Worm (Caenorhabditis elegans) whole organism, L2 larva: ENCODE measurements around the gene col-78.
A peak's percentile ranks its signal among the peaks of the same experiment; 100 is the strongest.

ENCODE experiments used
- C34F6.9 ChIP-seq: fragments of 150-350 bp; optimal IDR thresholded peaks from 2 replicates; lab custom pipeline; 2014; ENCODE audit warnings: missing biosample characterization, missing genetic modification characterization
- F13H6.1 ChIP-seq: sonication (generic microtip); optimal IDR thresholded peaks from 2 replicates; lab custom pipeline; 2016; ENCODE audit warnings: missing genetic modification characterization, missing compliant biosample characterization
- R02D3.7 ChIP-seq: fragments of 150-350 bp; optimal IDR thresholded peaks from 2 replicates; lab custom pipeline; 2014; ENCODE audit warnings: missing biosample characterization, missing genetic modification characterization
- Y55F3AM.14 ChIP-seq: fragments of 200-800 bp; sonication (Bioruptor generic); optimal IDR thresholded peaks from 2 replicates; lab custom pipeline; 2018; ENCODE audit warnings: mild to moderate bottlenecking, missing genetic modification characterization, missing compliant biosample characterization
- alr-1 ChIP-seq: fragments of 150-350 bp; optimal IDR thresholded peaks from 2 replicates; lab custom pipeline; 2014; ENCODE audit warnings: missing biosample characterization, missing genetic modification characterization
- ama-1 ChIP-seq: fragments of 150-350 bp; optimal IDR thresholded peaks from 2 replicates; lab custom pipeline; 2018; ENCODE audit warnings: inconsistent platforms
- blmp-1 ChIP-seq: sonication (generic microtip); optimal IDR thresholded peaks from 2 replicates; lab custom pipeline; 2017; ENCODE audit warnings: missing genetic modification characterization, mild to moderate bottlenecking, missing compliant biosample characterization, antibody characterized with exemption, moderate library complexity; ENCODE audit not compliant: insufficient read depth
- ceh-16 ChIP-seq: fragments of 150-350 bp; optimal IDR thresholded peaks from 2 replicates; lab custom pipeline; 2014; ENCODE audit warnings: missing biosample characterization, missing genetic modification characterization
- ceh-82 ChIP-seq: fragments of 150-350 bp; optimal IDR thresholded peaks from 2 replicates; lab custom pipeline; 2014; ENCODE audit warnings: missing biosample characterization, missing genetic modification characterization
- crh-2 ChIP-seq: sonication (generic microtip); optimal IDR thresholded peaks from 2 replicates; lab custom pipeline; 2017; ENCODE audit warnings: missing biosample characterization, missing genetic modification characterization
- dmd-4 ChIP-seq: sonication (generic microtip); optimal IDR thresholded peaks from 2 replicates; lab custom pipeline; 2017; ENCODE audit warnings: missing biosample characterization, missing genetic modification characterization
- elt-1 ChIP-seq: fragments of 150-350 bp; optimal IDR thresholded peaks from 2 replicates; lab custom pipeline; 2014; ENCODE audit warnings: missing biosample characterization, missing genetic modification characterization
- elt-3 ChIP-seq: sonication (generic microtip); optimal IDR thresholded peaks from 2 replicates; lab custom pipeline; 2017; ENCODE audit warnings: missing biosample characterization, missing genetic modification characterization
- fos-1 ChIP-seq: fragments of 150-350 bp; optimal IDR thresholded peaks from 2 replicates; lab custom pipeline; 2014; ENCODE audit warnings: missing biosample characterization, missing genetic modification characterization
- gmeb-1 ChIP-seq: fragments of 150-350 bp; optimal IDR thresholded peaks from 2 replicates; lab custom pipeline; 2014; ENCODE audit warnings: missing biosample characterization, missing genetic modification characterization
- lin-11 ChIP-seq: fragments of 150-350 bp; sonication (generic microtip); optimal IDR thresholded peaks from 2 replicates; lab custom pipeline; 2014; ENCODE audit warnings: missing biosample characterization, missing genetic modification characterization, inconsistent platforms, mixed read lengths
- lin-13 ChIP-seq: fragments of 150-350 bp; optimal IDR thresholded peaks from 2 replicates; lab custom pipeline; 2014; ENCODE audit warnings: missing biosample characterization, missing genetic modification reagents, missing genetic modification characterization
- lsy-2 ChIP-seq, 2 experiments: fragments of 150-350 bp in 1 of 2; sonication (generic microtip) in 1 of 2; optimal IDR thresholded peaks; 2 replicates each; lab custom pipeline; 2014 to 2017; ENCODE audit warnings: missing biosample characterization in 2 of 2, missing genetic modification characterization in 2 of 2
- mab-5 ChIP-seq: fragments of 150-350 bp; optimal IDR thresholded peaks from 2 replicates; lab custom pipeline; 2014; ENCODE audit warnings: missing biosample characterization, missing genetic modification characterization
- mbf-1 ChIP-seq: sonication (generic microtip); optimal IDR thresholded peaks from 2 replicates; lab custom pipeline; 2017; ENCODE audit warnings: missing biosample characterization, missing genetic modification characterization
- mdl-1 ChIP-seq, 2 experiments: fragments of 150-350 bp in 1 of 2; sonication (generic microtip) in 1 of 2; optimal IDR thresholded peaks; 2 replicates each; lab custom pipeline; 2017; ENCODE audit warnings: missing biosample characterization in 2 of 2, missing genetic modification characterization in 2 of 2
- nhr-10 ChIP-seq: sonication (generic microtip); optimal IDR thresholded peaks from 2 replicates; lab custom pipeline; 2017; ENCODE audit warnings: missing biosample characterization, missing genetic modification characterization
- nhr-11 ChIP-seq: fragments of 150-350 bp; optimal IDR thresholded peaks from 2 replicates; lab custom pipeline; 2014; ENCODE audit warnings: missing biosample characterization, missing genetic modification characterization
- nhr-12 ChIP-seq: fragments of 150-350 bp; optimal IDR thresholded peaks from 2 replicates; lab custom pipeline; 2014; ENCODE audit warnings: missing biosample characterization, missing genetic modification characterization
- nhr-129 ChIP-seq: fragments of 150-350 bp; optimal IDR thresholded peaks from 2 replicates; lab custom pipeline; 2014; ENCODE audit warnings: missing biosample characterization, missing genetic modification characterization
- nhr-21 ChIP-seq: fragments of 150-350 bp; optimal IDR thresholded peaks from 2 replicates; lab custom pipeline; 2014; ENCODE audit warnings: missing biosample characterization, missing genetic modification characterization
- nhr-23 ChIP-seq: fragments of 150-350 bp; optimal IDR thresholded peaks from 2 replicates; lab custom pipeline; 2014; ENCODE audit warnings: missing biosample characterization, missing genetic modification reagents, missing genetic modification characterization
- nhr-237 ChIP-seq: fragments of 150-350 bp; optimal IDR thresholded peaks from 2 replicates; lab custom pipeline; 2014; ENCODE audit warnings: missing biosample characterization, missing genetic modification characterization
- nhr-25 ChIP-seq: fragments of 150-350 bp; sonication (generic microtip); optimal IDR thresholded peaks from 3 replicates; lab custom pipeline; 2014; ENCODE audit warnings: missing biosample characterization, missing genetic modification characterization
- nhr-6 ChIP-seq: fragments of 150-350 bp; optimal IDR thresholded peaks from 2 replicates; lab custom pipeline; 2014; ENCODE audit warnings: missing biosample characterization, missing genetic modification characterization
- nhr-77 ChIP-seq: fragments of 150-350 bp; optimal IDR thresholded peaks from 2 replicates; lab custom pipeline; 2014; ENCODE audit warnings: missing biosample characterization, missing genetic modification characterization
- peb-1 ChIP-seq: fragments of 150-350 bp; optimal IDR thresholded peaks from 2 replicates; lab custom pipeline; 2014; ENCODE audit warnings: missing biosample characterization, missing genetic modification characterization
- sem-4 ChIP-seq: fragments of 150-350 bp; optimal IDR thresholded peaks from 2 replicates; lab custom pipeline; 2014; ENCODE audit warnings: missing biosample characterization, missing genetic modification reagents, missing genetic modification characterization
- sma-3 ChIP-seq: sonication (generic microtip); optimal IDR thresholded peaks from 2 replicates; lab custom pipeline; 2016; ENCODE audit warnings: missing genetic modification reagents, missing genetic modification characterization, missing compliant biosample characterization
- sma-9 ChIP-seq, 2 experiments: fragments of 150-350 bp in 1 of 2; sonication (generic microtip) in 1 of 2; optimal IDR thresholded peaks; 2 replicates each; lab custom pipeline; 2014 to 2016; ENCODE audit warnings: missing genetic modification characterization in 2 of 2, mild to moderate bottlenecking in 1 of 2, missing biosample characterization in 1 of 2, missing compliant biosample characterization in 1 of 2, missing genetic modification reagents in 1 of 2, moderate library complexity in 1 of 2
- snpc-4 ChIP-seq: fragments of 150-350 bp; optimal IDR thresholded peaks from 2 replicates; lab custom pipeline; 2014; ENCODE audit warnings: missing biosample characterization, missing genetic modification characterization
- unc-39 ChIP-seq: fragments of 150-350 bp; optimal IDR thresholded peaks from 2 replicates; lab custom pipeline; 2014; ENCODE audit warnings: missing biosample characterization, missing genetic modification characterization
- unc-62 ChIP-seq: fragments of 150-350 bp; optimal IDR thresholded peaks from 2 replicates; lab custom pipeline; 2014; ENCODE audit warnings: missing biosample characterization, missing genetic modification reagents, missing genetic modification characterization
- ztf-11 ChIP-seq: sonication (generic microtip); optimal IDR thresholded peaks from 2 replicates; lab custom pipeline; 2017; ENCODE audit warnings: missing biosample characterization, missing genetic modification characterization

The col-78 gene

DNA sequence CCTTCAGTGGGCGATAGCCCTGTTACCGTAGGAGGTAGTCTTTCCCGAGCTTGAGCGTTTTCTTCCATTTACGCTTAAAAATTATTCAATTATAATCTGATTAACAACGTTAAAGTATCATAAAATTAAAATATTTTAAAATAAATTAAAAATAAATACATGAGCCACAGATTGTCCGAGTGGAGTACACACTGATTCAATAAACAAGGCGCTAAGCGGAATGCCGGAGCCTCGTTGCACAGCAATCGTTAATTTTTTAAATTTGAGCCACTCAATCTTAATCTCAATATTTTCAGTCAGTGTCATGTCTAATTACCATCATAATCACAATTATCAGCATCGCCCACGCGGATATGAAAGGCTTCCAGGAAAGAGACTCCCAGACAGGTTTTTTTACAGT lies 24.7 kb downstream of the col-78 start, which contains the start of the genes sec-5 and pir-1 (continued):
- TF ChIP-seq sem-4 (no peak), nhr-12 (tag; lab: Kevin White, UChicago) (no peak), R02D3.7 (tag; lab: Kevin White, UChicago) (no peak), nhr-11 (tag; lab: Kevin White, UChicago) (no peak), lin-11 (tag; lab: Kevin White, UChicago) (no peak), snpc-4 (tag; lab: Kevin White, UChicago) (no peak), F13H6.1 (no peak), ceh-82 (tag; lab: Kevin White, UChicago) (no peak), nhr-23 (tag; lab: Kevin White, UChicago) (no peak), nhr-25 (peak; percentile 35), gmeb-1 (tag; lab: Kevin White, UChicago) (peak; percentile 41), ama-1 (no peak), lsy-2 (tag; optimal IDR thresholded peaks at IDR 0.05; lab: Kevin White, UChicago) (peak; percentile 18 to 71), nhr-129 (tag; lab: Kevin White, UChicago) (no peak), mbf-1 (tag; lab: Kevin White, UChicago) (no peak)

- TF ChIP-seq ztf-11 (tag; lab: Kevin White, UChicago) = no peak
- TF ChIP-seq elt-1 (tag; lab: Kevin White, UChicago) = no peak
- no peak for TF ChIP-seq lin-13 (GFP tag; lab: Kevin White, UChicago)
- no peak for TF ChIP-seq sma-9 (GFP tag; optimal IDR thresholded peaks at IDR 0.05; lab: Kevin White, UChicago)
- no peak for TF ChIP-seq sma-9 (tag; optimal IDR thresholded peaks at IDR 0.05; lab: Kevin White, UChicago)
- TF ChIP-seq ama-1 = no peak
- no peak for TF ChIP-seq lsy-2 (tag; optimal IDR thresholded peaks at IDR 0.05; lab: Kevin White, UChicago)
- TF ChIP-seq dmd-4 = no peak
- TF ChIP-seq nhr-23 (tag; lab: Kevin White, UChicago) = no peak
- TF ChIP-seq nhr-129 (tag; lab: Kevin White, UChicago) = no peak
- no peak for TF ChIP-seq nhr-10
- TF ChIP-seq, all 48 proteins: peak for 0
Measured at ce11 chrII:9178811-9179210, 26.5 kb downstream of the col-78 start.

DNA sequence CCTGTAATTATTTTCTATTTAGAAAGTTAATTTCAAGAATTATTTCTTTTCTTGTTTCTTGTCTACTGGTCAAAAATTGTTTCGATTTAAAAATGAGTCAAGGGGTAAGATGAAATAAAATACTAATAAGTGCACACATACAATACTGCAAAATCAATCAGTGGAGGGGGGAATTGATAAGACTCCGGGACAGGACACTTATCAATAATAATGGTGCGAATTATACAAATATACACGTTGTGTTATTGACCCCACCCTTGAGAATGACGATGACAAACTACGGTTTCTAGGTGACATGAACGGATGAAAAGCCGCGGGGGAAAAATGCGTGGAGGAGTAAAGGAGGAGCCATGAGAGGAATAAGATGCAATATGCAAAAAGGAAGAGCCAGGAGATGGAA lies 28.8 kb downstream of the col-78 start:
- no peak for TF ChIP-seq nhr-21 (tag; lab: Kevin White, UChicago)
- peak; percentile 92 for TF ChIP-seq fos-1 (tag; lab: Kevin White, UChicago)

- TF ChIP-seq nhr-11 (tag; lab: Kevin White, UChicago) (no peak), crh-2 (tag; lab: Kevin White, UChicago) (no peak), fos-1 (tag; lab: Kevin White, UChicago) (no peak), unc-62 (GFP tag; lab: Kevin White, UChicago) (no peak), nhr-6 (tag; lab: Kevin White, UChicago) (no peak), blmp-1 (tag; lab: Kevin White, UChicago) (no peak), mbf-1 (tag; lab: Kevin White, UChicago) (no peak), sem-4 (no peak), nhr-10 (no peak), peb-1 (tag; lab: Kevin White, UChicago) (no peak), nhr-237 (tag; lab: Kevin White, UChicago) (no peak), sma-3 (no peak), lsy-2 (tag; optimal IDR thresholded peaks at IDR 0.05; lab: Kevin White, UChicago) (no peak), unc-39 (tag; lab: Kevin White, UChicago) (no peak), mab-5 (tag; lab: Kevin White, UChicago) (no peak), alr-1 (tag; lab: Kevin White, UChicago) (no peak), nhr-77 (tag; lab: Kevin White, UChicago) (no peak), mdl-1 (tag; optimal IDR thresholded peaks at IDR 0.05; lab: Kevin White, UChicago) (no peak), Y55F3AM.14 (GFP tag; lab: Kevin White, UChicago) (no peak)
Measured at ce11 chrII:9185915-9186314, 33.6 kb downstream of the col-78 start.

DNA sequence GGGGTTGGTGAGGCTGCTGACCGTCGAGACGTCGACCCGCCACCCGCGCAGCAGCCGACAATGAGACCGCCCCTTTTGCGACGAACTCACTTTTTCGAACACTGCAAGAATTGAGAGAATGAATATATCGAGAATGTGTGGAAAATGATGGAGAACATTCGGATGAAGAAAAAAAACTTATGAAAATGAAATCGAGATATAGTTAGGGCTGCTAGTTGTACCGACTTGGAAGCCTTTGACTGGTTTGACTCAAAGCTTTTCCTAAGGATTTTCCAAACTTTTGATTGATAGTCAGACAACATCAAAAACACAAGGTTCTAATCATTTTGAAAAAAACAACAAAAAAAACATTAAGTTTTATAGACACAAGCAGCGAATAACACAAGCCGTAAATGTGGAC lies 36.0 kb downstream of the col-78 start, which contains the start of gene sym-2:
TSS of gene sym-2 (minus strand) at position 101 of the 400 bp plus-strand sequence.
- TF ChIP-seq ceh-16 (tag; lab: Kevin White, UChicago) (no peak), elt-3 (no peak), fos-1 (tag; lab: Kevin White, UChicago) (no peak), nhr-129 (tag; lab: Kevin White, UChicago) (no peak), sma-9 (GFP tag; optimal IDR thresholded peaks at IDR 0.05; lab: Kevin White, UChicago) (no peak), sma-9 (tag; optimal IDR thresholded peaks at IDR 0.05; lab: Kevin White, UChicago) (no peak), nhr-237 (tag; lab: Kevin White, UChicago) (no peak), C34F6.9 (tag; lab: Kevin White, UChicago) (no peak), nhr-77 (tag; lab: Kevin White, UChicago) (no peak), blmp-1 (tag; lab: Kevin White, UChicago) (no peak), mab-5 (tag; lab: Kevin White, UChicago) (no peak)
